Fruit fly (Drosophila melanogaster) whole organism, prepupa: Measurements from ENCODE around the gene hh.
A peak's percentile ranks its signal among the peaks of the same experiment; 100 is the strongest.

ENCODE experiments used
- Blimp-1 ChIP-seq: fragments of 200-800 bp; sonication (Bioruptor generic); optimal IDR thresholded peaks from 3 replicates; lab custom pipeline; 2017; ENCODE audit warnings: missing biosample characterization, missing genetic modification characterization, mild to moderate bottlenecking, moderate library complexity, missing genetic modification reagents
- CG11762 ChIP-seq: fragments of 200-800 bp; sonication (Bioruptor generic); optimal IDR thresholded peaks from 3 replicates; lab custom pipeline; 2016; ENCODE audit warnings: missing biosample characterization, missing genetic modification characterization; ENCODE audit not compliant: insufficient read depth
- CG1621 ChIP-seq: fragments of 200-800 bp; sonication (Bioruptor generic); optimal IDR thresholded peaks from 3 replicates; lab custom pipeline; 2018; ENCODE audit warnings: missing biosample characterization, mild to moderate bottlenecking, missing genetic modification characterization
- CG3032 ChIP-seq: fragments of 200-800 bp; optimal IDR thresholded peaks from 2 replicates; lab custom pipeline; 2019; ENCODE audit warnings: missing biosample characterization, mild to moderate bottlenecking, missing genetic modification characterization, moderate library complexity
- CG31627 ChIP-seq: fragments of 200-800 bp; sonication (Bioruptor generic); optimal IDR thresholded peaks from 3 replicates; lab custom pipeline; 2016; ENCODE audit warnings: missing biosample characterization, missing genetic modification characterization
- CG32006 ChIP-seq: fragments of 200-800 bp; sonication (Bioruptor generic); optimal IDR thresholded peaks from 3 replicates; lab custom pipeline; 2017; ENCODE audit warnings: missing biosample characterization, mild to moderate bottlenecking, missing genetic modification characterization
- CG6163 ChIP-seq: fragments of 200-800 bp; sonication (Bioruptor generic); IDR thresholded peaks from 3 replicates; pipeline ENCODE4 v1.3.6; 2022; ENCODE audit warnings: missing biosample characterization, missing genetic modification characterization
- CG6276 ChIP-seq: fragments of 200-800 bp; sonication (Bioruptor generic); optimal IDR thresholded peaks from 2 replicates; lab custom pipeline; 2017; ENCODE audit warnings: missing biosample characterization, mild to moderate bottlenecking, missing genetic modification characterization
- CG6792 ChIP-seq: fragments of 200-800 bp; sonication (Bioruptor generic); optimal IDR thresholded peaks from 3 replicates; lab custom pipeline; 2016; ENCODE audit warnings: missing biosample characterization, missing genetic modification characterization
- CG6808 ChIP-seq: fragments of 200-800 bp; sonication (Bioruptor generic); optimal IDR thresholded peaks from 3 replicates; lab custom pipeline; 2017; ENCODE audit warnings: missing biosample characterization, missing genetic modification characterization, mild to moderate bottlenecking, moderate library complexity, missing genetic modification reagents
- CG7368 ChIP-seq: fragments of 200-800 bp; sonication (Bioruptor generic); optimal IDR thresholded peaks from 3 replicates; lab custom pipeline; 2016; ENCODE audit warnings: missing biosample characterization, missing genetic modification characterization
- CG8119 ChIP-seq: fragments of 200-800 bp; sonication (Bioruptor generic); IDR thresholded peaks from 3 replicates; pipeline ENCODE4 v1.3.6; 2022; ENCODE audit warnings: missing biosample characterization, missing genetic modification characterization
- CG8319 ChIP-seq: fragments of 200-800 bp; sonication (Bioruptor generic); optimal IDR thresholded peaks from 3 replicates; lab custom pipeline; 2016; ENCODE audit warnings: missing biosample characterization, missing genetic modification characterization
- CG8632 ChIP-seq: fragments of 200-800 bp; sonication (Bioruptor generic); optimal IDR thresholded peaks from 3 replicates; lab custom pipeline; 2016; ENCODE audit warnings: missing biosample characterization, missing genetic modification characterization
- CG9139 ChIP-seq: fragments of 200-800 bp; sonication (Bioruptor generic); optimal IDR thresholded peaks from 3 replicates; lab custom pipeline; 2017; ENCODE audit warnings: missing biosample characterization, mild to moderate bottlenecking, missing genetic modification characterization
- Eip75B ChIP-seq: fragments of 200-800 bp; sonication (Bioruptor generic); optimal IDR thresholded peaks from 3 replicates; lab custom pipeline; 2016; ENCODE audit warnings: missing biosample characterization, missing genetic modification characterization
- Eip78C ChIP-seq: fragments of 200-800 bp; sonication (Bioruptor generic); peaks from one replicate; lab custom pipeline; 2016; ENCODE audit warnings: missing biosample characterization, missing genetic modification characterization
- Eip93F ChIP-seq: fragments of 200-800 bp; sonication (Bioruptor generic); optimal IDR thresholded peaks from 2 replicates; lab custom pipeline; 2016; ENCODE audit warnings: missing biosample characterization, mild to moderate bottlenecking, missing genetic modification characterization
- Ets21C ChIP-seq: fragments of 200-800 bp; sonication (Bioruptor generic); optimal IDR thresholded peaks from 3 replicates; lab custom pipeline; 2016; ENCODE audit warnings: missing biosample characterization, missing genetic modification characterization
- Gug ChIP-seq: fragments of 200-800 bp; sonication (Bioruptor generic); IDR thresholded peaks from 2 replicates; pipeline ENCODE4 v1.3.6; 2022; ENCODE audit warnings: missing biosample characterization, missing genetic modification characterization
- Hr39 ChIP-seq: fragments of 200-800 bp; sonication (Bioruptor generic); optimal IDR thresholded peaks from 2 replicates; lab custom pipeline; 2016; ENCODE audit warnings: missing biosample characterization, missing genetic modification characterization
- Lpt ChIP-seq: fragments of 200-800 bp; sonication (Bioruptor generic); optimal IDR thresholded peaks from 3 replicates; lab custom pipeline; 2016; ENCODE audit warnings: missing biosample characterization, missing genetic modification characterization
- OdsH ChIP-seq: fragments of 200-800 bp; sonication (Bioruptor generic); optimal IDR thresholded peaks from 3 replicates; lab custom pipeline; 2016; ENCODE audit warnings: missing biosample characterization, missing genetic modification characterization
- Sox14 ChIP-seq: fragments of 200-800 bp; sonication (Bioruptor generic); optimal IDR thresholded peaks from 3 replicates; lab custom pipeline; 2016; ENCODE audit warnings: missing biosample characterization, missing genetic modification characterization
- Sox15 ChIP-seq: fragments of 200-800 bp; sonication (Bioruptor generic); optimal IDR thresholded peaks from 3 replicates; lab custom pipeline; 2016; ENCODE audit warnings: missing biosample characterization, missing genetic modification characterization
- achi ChIP-seq: fragments of 200-800 bp; sonication (Bioruptor generic); optimal IDR thresholded peaks from 3 replicates; lab custom pipeline; 2016; ENCODE audit warnings: missing biosample characterization, missing genetic modification characterization
- dsx ChIP-seq: fragments of 200-800 bp; optimal IDR thresholded peaks from 3 replicates; lab custom pipeline; 2019; ENCODE audit warnings: missing biosample characterization, mild to moderate bottlenecking, missing genetic modification characterization, moderate library complexity; ENCODE audit not compliant: poor library complexity, severe bottlenecking
- eg ChIP-seq: fragments of 200-800 bp; sonication (Bioruptor generic); IDR thresholded peaks from 3 replicates; pipeline ENCODE4 v1.3.6; 2022; ENCODE audit warnings: missing biosample characterization, missing genetic modification characterization
- esn ChIP-seq: fragments of 200-800 bp; sonication (Bioruptor generic); optimal IDR thresholded peaks from 2 replicates; lab custom pipeline; 2016; ENCODE audit warnings: missing biosample characterization, mild to moderate bottlenecking, missing genetic modification characterization, moderate library complexity
- fd85E ChIP-seq: fragments of 200-800 bp; sonication (Bioruptor generic); optimal IDR thresholded peaks from 3 replicates; lab custom pipeline; 2016; ENCODE audit warnings: missing biosample characterization, missing genetic modification characterization
- fkh ChIP-seq: fragments of 200-800 bp; sonication (Bioruptor generic); optimal IDR thresholded peaks from 3 replicates; lab custom pipeline; 2017; ENCODE audit warnings: missing biosample characterization, mild to moderate bottlenecking, missing genetic modification characterization, moderate library complexity
- lz ChIP-seq: fragments of 200-800 bp; sonication (Bioruptor generic); optimal IDR thresholded peaks from 3 replicates; lab custom pipeline; 2016; ENCODE audit warnings: missing biosample characterization, missing genetic modification characterization
- net ChIP-seq: fragments of 200-800 bp; sonication (Bioruptor generic); optimal IDR thresholded peaks from 3 replicates; lab custom pipeline; 2016; ENCODE audit warnings: missing biosample characterization, missing genetic modification characterization
- spab ChIP-seq: fragments of 200-800 bp; sonication (Bioruptor generic); optimal IDR thresholded peaks from 2 replicates; lab custom pipeline; 2017; ENCODE audit warnings: missing biosample characterization, mild to moderate bottlenecking, missing genetic modification characterization, missing genetic modification reagents
- svp ChIP-seq: fragments of 200-800 bp; sonication (Bioruptor generic); peaks from one replicate; lab custom pipeline; 2016; ENCODE audit warnings: missing biosample characterization, missing genetic modification characterization
- vri ChIP-seq: fragments of 200-800 bp; sonication (Bioruptor generic); optimal IDR thresholded peaks from 3 replicates; lab custom pipeline; 2016; ENCODE audit warnings: missing biosample characterization, mild to moderate bottlenecking, missing genetic modification characterization

hh gene

DNA sequence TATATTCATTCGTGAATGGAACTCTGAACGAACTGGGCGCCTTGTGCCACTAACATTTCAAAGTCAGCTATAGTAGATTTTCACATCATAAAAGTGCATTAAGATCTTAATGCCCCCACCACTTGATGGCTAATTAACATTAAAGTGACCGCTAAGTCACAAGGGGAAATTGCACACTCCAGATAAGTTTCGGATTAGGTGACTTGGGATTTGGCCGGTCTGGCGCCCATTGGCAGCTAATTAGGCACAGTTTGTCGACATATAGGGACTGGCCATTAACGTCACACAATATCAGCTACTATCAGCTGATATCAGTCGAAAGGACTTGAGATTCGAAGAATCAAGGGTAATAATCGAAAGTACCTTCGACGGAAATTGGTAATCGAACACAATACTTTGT lies 22.9 kb upstream of the hh start:
- TF ChIP-seq Eip75B (GFP tag; lab: Kevin White, UChicago) (no peak), lz (no peak), CG11762 (GFP tag; lab: Kevin White, UChicago) (no peak), Hr39 (GFP tag; lab: Kevin White, UChicago) (no peak), OdsH (GFP tag; lab: Kevin White, UChicago) (no peak), CG6163 (no peak), CG9139 (GFP tag; lab: Kevin White, UChicago) (no peak), net (GFP tag; lab: Kevin White, UChicago) (no peak), Lpt (GFP tag; lab: Kevin White, UChicago) (no peak), CG8119 (GFP tag; lab: Robert Waterston, UW) (no peak), Sox14 (GFP tag; lab: Kevin White, UChicago) (no peak), vri (GFP tag; lab: Kevin White, UChicago) (no peak), CG3032 (no peak), CG7368 (GFP tag; lab: Kevin White, UChicago) (no peak), Ets21C (no peak), eg (no peak), CG6808 (GFP tag; lab: Kevin White, UChicago) (no peak), CG31627 (GFP tag; lab: Kevin White, UChicago) (no peak)
- TF ChIP-seq, all 60 proteins: peak for 0

DNA sequence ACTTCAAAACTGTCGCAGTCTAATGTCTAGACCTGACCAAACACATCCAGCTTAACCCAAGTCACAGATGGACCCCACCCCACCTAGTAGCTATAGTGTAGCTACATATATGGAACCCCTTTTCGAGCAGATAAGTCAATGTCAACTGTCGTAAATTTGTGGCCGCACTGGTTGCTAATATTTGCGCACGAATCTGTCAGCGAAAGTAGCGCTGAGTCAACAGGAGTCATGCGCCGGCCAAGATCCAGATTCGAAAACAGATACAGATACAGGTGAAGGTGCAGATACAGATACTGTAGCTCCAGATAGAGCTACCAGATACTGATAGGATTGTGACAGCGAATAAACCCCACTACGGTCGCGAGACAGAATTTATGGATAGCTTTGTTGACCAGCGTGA lies 22.4 kb upstream of the hh start:
- TF ChIP-seq CG6276 (GFP tag; lab: Kevin White, UChicago) (no peak), fd85E (GFP tag; lab: Kevin White, UChicago) (no peak), Gug (GFP tag; lab: Robert Waterston, UW) (no peak), CG8632 (no peak), CG6792 (GFP tag; lab: Kevin White, UChicago) (no peak), Blimp-1 (GFP tag; lab: Kevin White, UChicago) (no peak), CG6163 (0 out of 3 replicates have a peak, but pooled peaks have one; percentile 9), Eip78C (GFP tag; lab: Kevin White, UChicago) (peak; percentile 43), CG31627 (GFP tag; lab: Kevin White, UChicago) (no peak), fkh (GFP tag; lab: Kevin White, UChicago) (peak; percentile 20), Sox15 (GFP tag; lab: Kevin White, UChicago) (no peak), svp (GFP tag; lab: Kevin White, UChicago) (no peak), CG8319 (GFP tag; lab: Kevin White, UChicago) (no peak)
- TF ChIP-seq, all 60 proteins: peak for 3

dm6 chr3R:23161288-23161870 lies 19.7 kb upstream of the hh start, which contains the start of gene CG13829:
CG13829 (minus strand) TSS chr3R:23161338.
- TF ChIP-seq Hr39 (GFP tag; lab: Kevin White, UChicago) (no peak), svp (GFP tag; lab: Kevin White, UChicago) (no peak), CG6163 (no peak), spab (no peak), dsx (GFP tag; lab: Kevin White, UChicago) (no peak), CG11762 (GFP tag; lab: Kevin White, UChicago) (no peak), CG32006 (no peak), achi (GFP tag; lab: Kevin White, UChicago) (no peak), Eip78C (GFP tag; lab: Kevin White, UChicago) (no peak), CG6808 (GFP tag; lab: Kevin White, UChicago) (no peak), Eip93F (no peak), Blimp-1 (GFP tag; lab: Kevin White, UChicago) (no peak)

DNA sequence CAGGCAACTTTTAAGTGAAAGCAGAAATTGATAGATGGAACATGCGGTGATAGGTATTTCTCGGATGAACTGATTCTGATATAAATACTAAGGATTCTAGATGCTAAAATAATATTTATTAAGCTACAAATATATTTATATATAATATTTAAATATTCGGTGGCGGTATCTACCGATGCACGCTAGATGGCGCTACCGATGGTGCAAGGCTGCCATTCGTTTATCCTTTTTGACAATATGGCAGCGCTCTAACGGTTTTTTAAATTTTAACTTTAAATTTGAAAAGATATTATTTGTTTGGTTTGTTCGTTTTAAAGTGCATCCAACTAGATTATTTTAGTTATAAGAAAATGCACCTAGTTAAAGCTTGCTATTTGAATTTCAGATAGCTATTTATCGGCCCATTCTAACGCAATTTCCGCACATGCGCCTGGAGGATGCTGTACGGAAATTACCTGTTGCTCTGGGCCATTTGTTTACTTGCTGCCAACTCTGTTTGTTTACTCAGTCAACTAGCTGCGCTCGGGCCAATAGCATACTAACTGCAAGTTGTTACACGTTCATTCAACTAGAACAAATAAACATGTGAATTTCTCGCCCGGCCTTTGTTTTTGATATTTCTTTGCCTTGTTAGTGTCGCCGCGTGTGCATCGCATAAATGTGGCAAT lies 17.7 kb upstream of the hh start, which contains the start of gene VhaAC39-2:
Gene VhaAC39-2, minus strand, starts transcription at position 28 of the 668 bp plus-strand sequence.
- TF ChIP-seq CG11762 (GFP tag; lab: Kevin White, UChicago), result no peak
- TF ChIP-seq eg, result no peak
- peak; percentile 1 for TF ChIP-seq esn (GFP tag; lab: Kevin White, UChicago)
- TF ChIP-seq CG1621 (tag; lab: Kevin White, UChicago), result no peak
- TF ChIP-seq CG31627 (GFP tag; lab: Kevin White, UChicago), result peak; percentile 6
